Fruit fly (Drosophila melanogaster): ENCODE results near the gene CG11584.
A peak's percentile ranks its signal among the peaks of the same experiment; 100 is the strongest.

CG11584 gene

dm6 chrX:14213509-14214154 is 32.8 kb downstream of the CG11584 start (continued):
- TF ChIP-seq HLH4C (GFP tag; IDR thresholded peaks at IDR 0.05; ENCODE audit: partially characterized antibody) (no peak), Fer1 (GFP tag; optimal IDR thresholded peaks at IDR 0.05) (peak; percentile 34), CoRest (tag; optimal IDR thresholded peaks at IDR 0.05) (peak; percentile 50), Hmx (GFP tag; optimal IDR thresholded peaks at IDR 0.05) (no peak)

dm6 chrX:14214505-14215449 is 33.9 kb downstream of the CG11584 start:
- peak; percentile 29; the same call in 1 of the 2 replicates for TF ChIP-seq E2f2 (GFP tag; IDR thresholded peaks at IDR 0.05)
- peak; percentile 22 for TF ChIP-seq sug (tag; optimal IDR thresholded peaks at IDR 0.05)
- TF ChIP-seq ara (GFP tag; IDR thresholded peaks at IDR 0.05), result 0 out of 2 replicates have a peak, but pooled peaks have one; percentile 17
- peak; percentile 45 for TF ChIP-seq cwo (GFP tag; optimal IDR thresholded peaks at IDR 0.05)
- TF ChIP-seq CG15514 (GFP tag; optimal IDR thresholded peaks at IDR 0.05), result peak; percentile 19
- peak; percentile 47 for TF ChIP-seq CG17385 (GFP tag; optimal IDR thresholded peaks at IDR 0.05)
- peak; percentile 28 for TF ChIP-seq org-1 (GFP tag; optimal IDR thresholded peaks at IDR 0.05)
- no peak for TF ChIP-seq CG5245 (GFP tag; optimal IDR thresholded peaks at IDR 0.05)
- no peak for TF ChIP-seq CG17802 (tag; optimal IDR thresholded peaks at IDR 0.05)
- TF ChIP-seq sob (GFP tag; IDR thresholded peaks at IDR 0.05), result 0 out of 2 replicates have a peak, but pooled peaks have one; percentile 18
- TF ChIP-seq CG15696 (tag; optimal IDR thresholded peaks at IDR 0.05), result peak; percentile 6
- peak; percentile 35 for TF ChIP-seq Sox100B (GFP tag; optimal IDR thresholded peaks at IDR 0.05)
- peak; percentile 37 for TF ChIP-seq CG8924 (tag; optimal IDR thresholded peaks at IDR 0.05)
- TF ChIP-seq CG6654 (GFP tag; optimal IDR thresholded peaks at IDR 0.05), result peak; percentile 10
- TF ChIP-seq gem (tag; optimal IDR thresholded peaks at IDR 0.05), result peak; percentile 69
- peak; percentile 49 for TF ChIP-seq al (GFP tag; IDR thresholded peaks at IDR 0.05)
- peak; percentile 17 for TF ChIP-seq CG7556 (GFP tag; optimal IDR thresholded peaks at IDR 0.05)
- peak; percentile 37 for TF ChIP-seq phol (tag; optimal IDR thresholded peaks at IDR 0.05)
- peak; percentile 57 for TF ChIP-seq Meics (GFP tag; optimal IDR thresholded peaks at IDR 0.05)
- TF ChIP-seq CG32532 (GFP tag; IDR thresholded peaks at IDR 0.05), result peak; percentile 70
- peak; percentile 43; the same call in 1 of the 3 replicates for TF ChIP-seq CG34422 (GFP tag; IDR thresholded peaks at IDR 0.05)
- no peak for TF ChIP-seq NC2α (GFP tag; optimal IDR thresholded peaks at IDR 0.05)
- peak; percentile 67 for TF ChIP-seq PHDP (tag; optimal IDR thresholded peaks at IDR 0.05)
- TF ChIP-seq CG13894 (tag; optimal IDR thresholded peaks at IDR 0.05), result peak; percentile 24
- TF ChIP-seq D19A (tag; optimal IDR thresholded peaks at IDR 0.05), result peak; percentile 30
- TF ChIP-seq CG10274 (GFP tag; optimal IDR thresholded peaks at IDR 0.05), result peak; percentile 46
- no peak for TF ChIP-seq CG3995 (GFP tag; optimal IDR thresholded peaks at IDR 0.05)
- peak; percentile 48; the same call in 1 of the 2 replicates for TF ChIP-seq Ptx1 (GFP tag; IDR thresholded peaks at IDR 0.05)
- TF ChIP-seq tio (GFP tag; optimal IDR thresholded peaks at IDR 0.05), result peak; percentile 19
- TF ChIP-seq CG16863 (GFP tag; optimal IDR thresholded peaks at IDR 0.05), result no peak
- peak; percentile 2 for TF ChIP-seq Hr3 (GFP tag; optimal IDR thresholded peaks at IDR 0.05)
- 0 out of 3 replicates have a peak, but pooled peaks have one; percentile 41 for TF ChIP-seq Aef1 (GFP tag; IDR thresholded peaks at IDR 0.05)
- no peak for TF ChIP-seq CG2129 (GFP tag; IDR thresholded peaks at IDR 0.05; ENCODE audit: partially characterized antibody)
- peak; percentile 75 for TF ChIP-seq CG10147 (GFP tag; optimal IDR thresholded peaks at IDR 0.05)
- TF ChIP-seq Mrtf (GFP tag; IDR thresholded peaks at IDR 0.05), result 0 out of 3 replicates have a peak, but pooled peaks have one; percentile 26
- TF ChIP-seq peb (GFP tag; IDR thresholded peaks at IDR 0.05), result no peak
- TF ChIP-seq CG3847 (GFP tag; IDR thresholded peaks at IDR 0.05), result peak; percentile 48
- 0 out of 2 replicates have a peak, but pooled peaks have one; percentile 23 for TF ChIP-seq E2f1 (GFP tag; IDR thresholded peaks at IDR 0.05)
- TF ChIP-seq Sox102F (GFP tag; optimal IDR thresholded peaks at IDR 0.05), result peak; percentile 35
- TF ChIP-seq CG10366 (GFP tag; IDR thresholded peaks at IDR 0.05), result peak; percentile 16; the same call in 1 of the 2 replicates
- no peak for TF ChIP-seq CG12769 (tag; optimal IDR thresholded peaks at IDR 0.05)
